Worm (Caenorhabditis elegans) whole organism, late embryonic: Measurements from ENCODE around the gene wrn-1.
A peak's percentile ranks its signal among the peaks of the same experiment; 100 is the strongest.

ENCODE experiments used
- C08G9.2 ChIP-seq: sonication (generic microtip); optimal IDR thresholded peaks from 2 replicates; lab custom pipeline; 2016; ENCODE audit warnings: mild to moderate bottlenecking, missing genetic modification characterization, moderate library complexity, missing compliant biosample characterization
- K02D7.2 ChIP-seq: sonication (generic microtip); optimal IDR thresholded peaks from 2 replicates; lab custom pipeline; 2017; ENCODE audit warnings: mild to moderate bottlenecking, missing genetic modification characterization, missing compliant biosample characterization
- T23F11.4 ChIP-seq: fragments of 200-800 bp; sonication (Bioruptor generic); optimal IDR thresholded peaks from 2 replicates; lab custom pipeline; 2018; ENCODE audit warnings: mild to moderate bottlenecking, missing genetic modification characterization, missing compliant biosample characterization
- Y22D7AL.16 ChIP-seq: sonication (generic microtip); optimal IDR thresholded peaks from 2 replicates; lab custom pipeline; 2016; ENCODE audit warnings: missing genetic modification characterization, missing compliant biosample characterization
- ama-1 ChIP-seq: fragments of 150-350 bp; optimal IDR thresholded peaks from 2 replicates; lab custom pipeline; 2014
- ceh-18 ChIP-seq: sonication (generic microtip); optimal IDR thresholded peaks from 2 replicates; lab custom pipeline; 2016; ENCODE audit warnings: missing genetic modification characterization, missing compliant biosample characterization
- ceh-19 ChIP-seq: fragments of 200-800 bp; sonication (Bioruptor generic); optimal IDR thresholded peaks from 2 replicates; lab custom pipeline; 2018; ENCODE audit warnings: mild to moderate bottlenecking, missing genetic modification characterization, missing compliant biosample characterization
- ceh-22 ChIP-seq: sonication (generic microtip); optimal IDR thresholded peaks from 2 replicates; lab custom pipeline; 2017; ENCODE audit warnings: missing biosample characterization, missing genetic modification characterization
- ceh-24 ChIP-seq: sonication (generic microtip); optimal IDR thresholded peaks from 2 replicates; lab custom pipeline; 2016; ENCODE audit warnings: mild to moderate bottlenecking, missing genetic modification characterization, missing compliant biosample characterization
- ceh-30 ChIP-seq: fragments of 150-350 bp; optimal IDR thresholded peaks from 2 replicates; lab custom pipeline; 2014; ENCODE audit warnings: missing biosample characterization, missing genetic modification characterization
- ceh-31 ChIP-seq: sonication (generic microtip); optimal IDR thresholded peaks from 2 replicates; lab custom pipeline; 2016; ENCODE audit warnings: missing genetic modification characterization, missing compliant biosample characterization
- ceh-34 ChIP-seq: sonication (generic microtip); optimal IDR thresholded peaks from 2 replicates; lab custom pipeline; 2016; ENCODE audit warnings: mild to moderate bottlenecking, missing genetic modification characterization, missing compliant biosample characterization
- ceh-48 ChIP-seq: sonication (generic microtip); optimal IDR thresholded peaks from 2 replicates; lab custom pipeline; 2016; ENCODE audit warnings: missing genetic modification characterization, inconsistent platforms, missing compliant biosample characterization
- ceh-9 ChIP-seq: sonication (generic microtip); optimal IDR thresholded peaks from 2 replicates; lab custom pipeline; 2016; ENCODE audit warnings: mild to moderate bottlenecking, missing genetic modification characterization, inconsistent platforms, missing compliant biosample characterization
- dve-1 ChIP-seq: sonication (generic microtip); optimal IDR thresholded peaks from 2 replicates; lab custom pipeline; 2017; ENCODE audit warnings: antibody characterized with exemption, mild to moderate bottlenecking, missing genetic modification characterization, missing compliant biosample characterization
- ets-4 ChIP-seq: sonication (generic microtip); optimal IDR thresholded peaks from 2 replicates; lab custom pipeline; 2016; ENCODE audit warnings: missing genetic modification characterization, missing compliant biosample characterization
- fkh-6 ChIP-seq: sonication (generic microtip); optimal IDR thresholded peaks from 2 replicates; lab custom pipeline; 2016; ENCODE audit warnings: missing genetic modification characterization, missing compliant biosample characterization
- hlh-13 ChIP-seq: fragments of 200-800 bp; sonication (Bioruptor generic); optimal IDR thresholded peaks from 2 replicates; lab custom pipeline; 2018; ENCODE audit warnings: mild to moderate bottlenecking, missing genetic modification characterization, missing compliant biosample characterization
- hlh-15 ChIP-seq: sonication (generic microtip); optimal IDR thresholded peaks from 2 replicates; lab custom pipeline; 2016; ENCODE audit warnings: missing genetic modification characterization, missing compliant biosample characterization
- hlh-30 ChIP-seq: sonication (generic microtip); optimal IDR thresholded peaks from 2 replicates; lab custom pipeline; 2017; ENCODE audit warnings: antibody characterized with exemption, missing genetic modification characterization, missing compliant biosample characterization; ENCODE audit not compliant: insufficient read depth
- lim-6 ChIP-seq: sonication (generic microtip); optimal IDR thresholded peaks from 2 replicates; lab custom pipeline; 2016; ENCODE audit warnings: missing genetic modification characterization, missing compliant biosample characterization
- lin-11 ChIP-seq: fragments of 200-800 bp; sonication (Bioruptor generic); optimal IDR thresholded peaks from 2 replicates; lab custom pipeline; 2018; ENCODE audit warnings: mild to moderate bottlenecking, missing genetic modification characterization, missing compliant biosample characterization
- madf-2 ChIP-seq: sonication (generic microtip); optimal IDR thresholded peaks from 2 replicates; lab custom pipeline; 2017; ENCODE audit warnings: missing genetic modification characterization, missing compliant biosample characterization
- nfya-1 ChIP-seq: sonication (generic microtip); optimal IDR thresholded peaks from 2 replicates; lab custom pipeline; 2017; ENCODE audit warnings: missing genetic modification characterization, mild to moderate bottlenecking, missing compliant biosample characterization, antibody characterized with exemption, moderate library complexity
- nhr-11 ChIP-seq: fragments of 150-350 bp; optimal IDR thresholded peaks from 2 replicates; lab custom pipeline; 2014; ENCODE audit warnings: missing biosample characterization, missing genetic modification characterization
- nhr-232 ChIP-seq: sonication (generic microtip); optimal IDR thresholded peaks from 2 replicates; lab custom pipeline; 2016; ENCODE audit warnings: missing genetic modification characterization, missing compliant biosample characterization
- npax-4 ChIP-seq: sonication (generic microtip); optimal IDR thresholded peaks from 2 replicates; lab custom pipeline; 2016; ENCODE audit warnings: missing genetic modification characterization, missing compliant biosample characterization
- odd-2 ChIP-seq: sonication (generic microtip); optimal IDR thresholded peaks from 2 replicates; lab custom pipeline; 2017; ENCODE audit warnings: antibody characterized with exemption, mild to moderate bottlenecking, missing genetic modification characterization, missing compliant biosample characterization
- pag-3 ChIP-seq: sonication (generic microtip); optimal IDR thresholded peaks from 2 replicates; lab custom pipeline; 2016; ENCODE audit warnings: missing compliant biosample characterization, missing genetic modification characterization, borderline replicate concordance
- pax-1 ChIP-seq: fragments of 150-350 bp; optimal IDR thresholded peaks from 2 replicates; lab custom pipeline; 2014; ENCODE audit warnings: missing biosample characterization, missing genetic modification characterization
- pqm-1 ChIP-seq: sonication (generic microtip); optimal IDR thresholded peaks from 2 replicates; lab custom pipeline; 2016; ENCODE audit warnings: missing genetic modification characterization, missing compliant biosample characterization
- pros-1 ChIP-seq: fragments of 150-350 bp; optimal IDR thresholded peaks from 2 replicates; lab custom pipeline; 2014; ENCODE audit warnings: missing biosample characterization, missing genetic modification reagents, missing genetic modification characterization
- ref-2 ChIP-seq: sonication (generic microtip); optimal IDR thresholded peaks from 2 replicates; lab custom pipeline; 2016; ENCODE audit warnings: missing genetic modification characterization, missing compliant biosample characterization
- sdc-2 ChIP-seq: sonication (generic microtip); optimal IDR thresholded peaks from 2 replicates; lab custom pipeline; 2016; ENCODE audit warnings: missing genotype, missing genetic modification characterization, missing compliant biosample characterization
- sox-4 ChIP-seq: sonication (generic microtip); optimal IDR thresholded peaks from 2 replicates; lab custom pipeline; 2017; ENCODE audit warnings: mild to moderate bottlenecking, missing genetic modification characterization, inconsistent platforms, missing compliant biosample characterization
- syd-9 ChIP-seq: sonication (generic microtip); optimal IDR thresholded peaks from 2 replicates; lab custom pipeline; 2016; ENCODE audit warnings: mild to moderate bottlenecking, missing genetic modification characterization, moderate library complexity, missing compliant biosample characterization
- tbx-2 ChIP-seq: sonication (generic microtip); optimal IDR thresholded peaks from 2 replicates; lab custom pipeline; 2016; ENCODE audit warnings: missing genetic modification characterization, missing compliant biosample characterization
- tbx-7 ChIP-seq: sonication (generic microtip); optimal IDR thresholded peaks from 2 replicates; lab custom pipeline; 2016; ENCODE audit warnings: missing genotype, missing genetic modification characterization, missing compliant biosample characterization
- unc-3 ChIP-seq, 2 experiments: fragments of 200-800 bp in 1 of 2; sonication (Bioruptor generic) in 1 of 2; sonication (generic microtip) in 1 of 2; conservative IDR thresholded peaks in 1 of 2; optimal IDR thresholded peaks in 1 of 2; 2 replicates each; pipeline versions ENCODE4 v1.3.6 to Lab custom; 2016 to 2022; ENCODE audit warnings: missing compliant biosample characterization in 2 of 2, missing genetic modification characterization in 2 of 2, missing genetic modification reagents in 1 of 2
- unc-42 ChIP-seq: sonication (generic microtip); optimal IDR thresholded peaks from 2 replicates; lab custom pipeline; 2016; ENCODE audit warnings: missing genotype, missing genetic modification characterization, missing compliant biosample characterization
- unc-86 ChIP-seq: sonication (generic microtip); optimal IDR thresholded peaks from 2 replicates; lab custom pipeline; 2016; ENCODE audit warnings: missing genetic modification characterization, missing compliant biosample characterization
- zip-5 ChIP-seq: sonication (generic microtip); optimal IDR thresholded peaks from 2 replicates; lab custom pipeline; 2016; ENCODE audit warnings: missing genetic modification characterization, missing compliant biosample characterization
- ztf-16 ChIP-seq: sonication (generic microtip); optimal IDR thresholded peaks from 2 replicates; lab custom pipeline; 2017; ENCODE audit warnings: missing genetic modification characterization, missing compliant biosample characterization

Gene wrn-1

ce11 chrII:6531527-6531926 is 23.2 kb upstream of the wrn-1 start, which contains the start of gene abch-1:
TSS of gene abch-1 (minus strand) at chrII:6531627.
- TF ChIP-seq ceh-22 (tag; lab: Kevin White, UChicago) (no peak), hlh-13 (GFP tag; lab: Kevin White, UChicago) (no peak), hlh-15 (no peak), ceh-34 (tag; lab: Kevin White, UChicago) (no peak), unc-86 (tag; lab: Kevin White, UChicago) (no peak), ceh-19 (GFP tag; lab: Kevin White, UChicago) (no peak), ceh-48 (no peak)
- TF ChIP-seq, all 69 proteins: peak for 0

DNA sequence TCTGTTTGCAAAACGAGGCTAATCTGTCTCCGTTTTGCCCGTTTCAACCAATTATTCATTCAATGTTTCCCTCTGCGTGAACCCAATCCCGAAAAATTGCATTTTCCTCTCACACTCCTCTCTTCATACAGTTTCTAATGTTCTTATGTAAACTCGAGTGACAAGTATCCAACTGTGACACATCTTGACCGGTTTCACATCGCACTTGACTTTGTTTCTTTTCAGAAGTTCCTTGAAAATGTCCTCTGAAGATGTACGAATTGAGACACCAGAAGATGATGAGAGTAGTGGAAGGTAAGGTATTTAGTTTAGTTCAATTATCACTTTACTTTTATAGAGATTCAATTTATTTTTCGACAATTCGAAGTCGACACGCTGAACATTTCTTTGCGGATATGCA is 22.8 kb upstream of the wrn-1 start, which contains the start of gene abcx-1:
TSS of gene abcx-1 (plus strand) at position 224 of the 400 bp plus-strand sequence.
- no peak for TF ChIP-seq npax-4 (tag; lab: Kevin White, UChicago)
- TF ChIP-seq tbx-7 (tag; lab: Kevin White, UChicago) = no peak
- no peak for TF ChIP-seq K02D7.2 (tag; lab: Kevin White, UChicago)
- TF ChIP-seq lin-11 (tag; lab: Kevin White, UChicago) = no peak
- no peak for TF ChIP-seq nhr-11 (tag; lab: Kevin White, UChicago)
- no peak for TF ChIP-seq C08G9.2 (tag; lab: Kevin White, UChicago)
- TF ChIP-seq nhr-232 (tag; lab: Kevin White, UChicago) = no peak
- no peak for TF ChIP-seq T23F11.4 (GFP tag; lab: Kevin White, UChicago)
- no peak for TF ChIP-seq ama-1 (lab: Kevin White, UChicago)
- no peak for TF ChIP-seq sox-4
- no peak for TF ChIP-seq Y22D7AL.16

DNA sequence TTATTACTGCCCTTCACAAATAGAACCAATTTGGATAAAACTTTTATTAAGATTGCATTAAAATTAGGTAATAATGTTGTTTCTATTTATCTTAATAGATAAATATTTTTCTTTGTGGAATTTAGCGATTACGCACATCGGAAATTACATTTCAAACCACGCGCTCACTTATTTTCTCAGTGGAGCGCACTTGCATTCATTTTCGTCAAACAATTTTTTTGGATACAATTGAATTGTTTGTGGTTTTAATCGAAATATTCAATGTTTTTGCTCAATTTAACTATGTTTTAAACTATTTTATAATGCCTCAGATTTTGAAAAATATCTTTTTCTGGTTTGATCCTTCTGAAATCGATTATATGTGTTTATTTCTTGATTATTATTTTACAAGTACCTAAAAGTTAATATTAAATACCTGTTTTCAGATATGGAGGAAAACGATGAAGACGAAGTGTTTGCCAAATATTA is 18.8 kb upstream of the wrn-1 start, which contains the start of gene utp-20:
TSS of gene utp-20 (plus strand) at position 418 of the 468 bp plus-strand sequence.
- TF ChIP-seq C08G9.2 (tag; lab: Kevin White, UChicago) (no peak), ceh-18 (tag; lab: Kevin White, UChicago) (no peak), Y22D7AL.16 (no peak), ceh-9 (no peak), ztf-16 (no peak), ceh-19 (GFP tag; lab: Kevin White, UChicago) (no peak), pax-1 (no peak), fkh-6 (no peak), dve-1 (no peak), zip-5 (tag; lab: Kevin White, UChicago) (no peak), pqm-1 (tag; lab: Kevin White, UChicago) (no peak), unc-42 (tag; lab: Kevin White, UChicago) (peak; percentile 81), lin-11 (tag; lab: Kevin White, UChicago) (no peak), odd-2 (tag; lab: Kevin White, UChicago) (no peak), lim-6 (tag; lab: Kevin White, UChicago) (no peak), tbx-2 (no peak), unc-3 (GFP tag; conservative IDR thresholded peaks at IDR 0.05; lab: Robert Waterston, UW) (no peak), unc-3 (tag; optimal IDR thresholded peaks at IDR 0.05; lab: Kevin White, UChicago) (no peak), sdc-2 (tag; lab: Kevin White, UChicago) (no peak), hlh-30 (tag; lab: Kevin White, UChicago) (peak; percentile 70), ama-1 (lab: Kevin White, UChicago) (no peak), ceh-24 (tag; lab: Kevin White, UChicago) (no peak), pag-3 (no peak), ceh-48 (no peak), tbx-7 (tag; lab: Kevin White, UChicago) (no peak), ets-4 (no peak), hlh-13 (GFP tag; lab: Kevin White, UChicago) (no peak), ceh-31 (tag; lab: Kevin White, UChicago) (peak; percentile 26), pros-1 (no peak), madf-2 (no peak), npax-4 (tag; lab: Kevin White, UChicago) (no peak), nfya-1 (tag; lab: Kevin White, UChicago) (peak; percentile 5), ceh-30 (tag; lab: Kevin White, UChicago) (no peak), syd-9 (tag; lab: Kevin White, UChicago) (no peak), ceh-34 (tag; lab: Kevin White, UChicago) (no peak), ref-2 (no peak)
- TF ChIP-seq, all 69 proteins: peak for 4
